Worm (Caenorhabditis elegans) whole organism, L1 larva: ENCODE results near the gene tre-4.

ENCODE experiments used
- ces-1 ChIP-seq: fragments of 150-350 bp; optimal IDR thresholded peaks from 2 replicates; lab custom pipeline; 2014; ENCODE audit warnings: missing biosample characterization, missing genetic modification reagents, missing genetic modification characterization
- fos-1 ChIP-seq: fragments of 150-350 bp; optimal IDR thresholded peaks from 2 replicates; lab custom pipeline; 2014; ENCODE audit warnings: missing biosample characterization, missing genetic modification characterization
- nhr-19 ChIP-seq: fragments of 200-800 bp; sonication (Bioruptor generic); conservative IDR thresholded peaks from 2 replicates; pipeline ENCODE4 v1.3.6; 2022; ENCODE audit warnings: missing genetic modification characterization, missing compliant biosample characterization
- nhr-71 ChIP-seq: sonication (generic microtip); optimal IDR thresholded peaks from 2 replicates; lab custom pipeline; 2016; ENCODE audit warnings: mild to moderate bottlenecking, missing genetic modification characterization, moderate library complexity, missing compliant biosample characterization
- nhr-77 ChIP-seq: fragments of 150-350 bp; optimal IDR thresholded peaks from 2 replicates; lab custom pipeline; 2014; ENCODE audit warnings: missing biosample characterization, missing genetic modification characterization
- snpc-4 ChIP-seq: fragments of 150-350 bp; optimal IDR thresholded peaks from 2 replicates; lab custom pipeline; 2014; ENCODE audit warnings: missing biosample characterization, missing genetic modification characterization
- unc-86 ChIP-seq: sonication (generic microtip); optimal IDR thresholded peaks from 2 replicates; lab custom pipeline; 2016; ENCODE audit warnings: missing genetic modification characterization, missing compliant biosample characterization
- zag-1 ChIP-seq: fragments of 150-350 bp; optimal IDR thresholded peaks from 2 replicates; lab custom pipeline; 2014; ENCODE audit warnings: missing biosample characterization, missing genetic modification characterization

- TF ChIP-seq snpc-4 (no peak), ces-1 (GFP tag; lab: Kevin White, UChicago) (no peak), nhr-19 (GFP tag; lab: Robert Waterston, UW) (no peak), zag-1 (tag; lab: Kevin White, UChicago) (no peak), unc-86 (tag; lab: Kevin White, UChicago) (no peak), fos-1 (no peak), nhr-77 (tag; lab: Kevin White, UChicago) (no peak), nhr-71 (no peak)
Observed at ce11 chrX:13505201-13505600, 33.2 kb downstream of the tre-4 start.
